Fruit fly (Drosophila melanogaster): ENCODE measurements around the gene CG14658.

dm6 chr3R:4811124-4811935 lies 19.0 kb downstream of the CG14658 start, which contains the start of gene Gmppb:
- TF ChIP-seq CG8478 (optimal IDR thresholded peaks at IDR 0.05) (no peak), CTCF (optimal IDR thresholded peaks at IDR 0.05) (no peak)
